Fruit fly (Drosophila melanogaster) whole organism: Measurements from ENCODE around the gene scpr-C.

Experiments
- CG8478 ChIP-seq: fragments of >200 bp; optimal IDR thresholded peaks from 2 replicates; lab custom pipeline; 2018; ENCODE audit warnings: inconsistent platforms
- Dll ChIP-seq: fragments of >200 bp; optimal IDR thresholded peaks from 2 replicates; lab custom pipeline; 2017
- EcR ChIP-seq, 2 experiments: fragments of >200 bp; optimal IDR thresholded peaks; 2 replicates each; lab custom pipeline; 2017; ENCODE audit warnings: missing biosample characterization in 2 of 2, missing genetic modification characterization in 2 of 2, missing genetic modification reagents in 2 of 2
- pan ChIP-seq: fragments of >200 bp; optimal IDR thresholded peaks from 2 replicates; lab custom pipeline; 2017
- psq ChIP-seq: fragments of >200 bp; optimal IDR thresholded peaks from 2 replicates; lab custom pipeline; 2017
- usp ChIP-seq: fragments of >200 bp; optimal IDR thresholded peaks from 2 replicates; lab custom pipeline; 2017; ENCODE audit warnings: missing biosample characterization, missing genetic modification characterization, mixed read lengths

DNA sequence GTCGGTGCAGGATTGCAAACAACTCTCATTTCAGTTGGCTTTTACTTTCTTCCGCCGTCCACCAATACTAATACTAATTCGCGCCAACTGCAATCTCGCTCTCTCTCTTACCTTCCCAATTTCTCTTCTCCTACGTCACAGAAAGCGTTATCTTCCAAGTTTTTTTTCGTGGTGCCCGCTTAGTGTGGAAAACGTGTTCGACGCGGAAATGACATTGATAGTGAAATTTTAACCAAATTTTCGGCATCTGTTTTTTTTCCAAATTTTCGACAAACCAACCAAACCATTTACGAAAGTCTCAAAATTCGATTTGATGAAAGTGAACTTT, 28.0 kb upstream of the scpr-C start, which contains the start of gene cu:
- TF ChIP-seq psq (no peak), usp (no peak), CG8478 (lab: Kevin White, UChicago) (no peak), EcR (GFP tag; optimal IDR thresholded peaks at IDR 0.05; lab: Kevin White, UChicago) (no peak), Dll (no peak), pan (lab: Kevin White, UChicago) (no peak)
